Worm (Caenorhabditis elegans) whole organism, L2 larva: Measurements from ENCODE around the gene str-60.

ENCODE experiments used
- C34F6.9 ChIP-seq: fragments of 150-350 bp; optimal IDR thresholded peaks from 2 replicates; lab custom pipeline; 2014; ENCODE audit warnings: missing biosample characterization, missing genetic modification characterization
- F13H6.1 ChIP-seq: sonication (generic microtip); optimal IDR thresholded peaks from 2 replicates; lab custom pipeline; 2016; ENCODE audit warnings: missing genetic modification characterization, missing compliant biosample characterization
- R02D3.7 ChIP-seq: fragments of 150-350 bp; optimal IDR thresholded peaks from 2 replicates; lab custom pipeline; 2014; ENCODE audit warnings: missing biosample characterization, missing genetic modification characterization
- ZK546.5 ChIP-seq: sonication (generic microtip); optimal IDR thresholded peaks from 2 replicates; lab custom pipeline; 2017; ENCODE audit warnings: missing biosample characterization, missing genetic modification characterization
- alr-1 ChIP-seq: fragments of 150-350 bp; optimal IDR thresholded peaks from 2 replicates; lab custom pipeline; 2014; ENCODE audit warnings: missing biosample characterization, missing genetic modification characterization
- aly-2 ChIP-seq: fragments of 150-350 bp; optimal IDR thresholded peaks from 2 replicates; lab custom pipeline; 2014; ENCODE audit warnings: missing biosample characterization, missing genetic modification characterization
- blmp-1 ChIP-seq: sonication (generic microtip); optimal IDR thresholded peaks from 2 replicates; lab custom pipeline; 2017; ENCODE audit warnings: missing genetic modification characterization, mild to moderate bottlenecking, missing compliant biosample characterization, antibody characterized with exemption, moderate library complexity; ENCODE audit not compliant: insufficient read depth
- crh-2 ChIP-seq: sonication (generic microtip); optimal IDR thresholded peaks from 2 replicates; lab custom pipeline; 2017; ENCODE audit warnings: missing biosample characterization, missing genetic modification characterization
- dmd-4 ChIP-seq: sonication (generic microtip); optimal IDR thresholded peaks from 2 replicates; lab custom pipeline; 2017; ENCODE audit warnings: missing biosample characterization, missing genetic modification characterization
- egl-27 ChIP-seq: sonication (generic microtip); optimal IDR thresholded peaks from 3 replicates; lab custom pipeline; 2017; ENCODE audit warnings: missing biosample characterization, missing genetic modification reagents, missing genetic modification characterization
- elt-1 ChIP-seq: fragments of 150-350 bp; optimal IDR thresholded peaks from 2 replicates; lab custom pipeline; 2014; ENCODE audit warnings: missing biosample characterization, missing genetic modification characterization
- elt-3 ChIP-seq: sonication (generic microtip); optimal IDR thresholded peaks from 2 replicates; lab custom pipeline; 2017; ENCODE audit warnings: missing biosample characterization, missing genetic modification characterization
- fos-1 ChIP-seq: fragments of 150-350 bp; optimal IDR thresholded peaks from 2 replicates; lab custom pipeline; 2014; ENCODE audit warnings: missing biosample characterization, missing genetic modification characterization
- gmeb-1 ChIP-seq: fragments of 150-350 bp; optimal IDR thresholded peaks from 2 replicates; lab custom pipeline; 2014; ENCODE audit warnings: missing biosample characterization, missing genetic modification characterization
- lin-13 ChIP-seq: fragments of 150-350 bp; optimal IDR thresholded peaks from 2 replicates; lab custom pipeline; 2014; ENCODE audit warnings: missing biosample characterization, missing genetic modification reagents, missing genetic modification characterization
- lsy-2 ChIP-seq, 2 experiments: fragments of 150-350 bp in 1 of 2; sonication (generic microtip) in 1 of 2; optimal IDR thresholded peaks; 2 replicates each; lab custom pipeline; 2014 to 2017; ENCODE audit warnings: missing biosample characterization in 2 of 2, missing genetic modification characterization in 2 of 2
- mbf-1 ChIP-seq: sonication (generic microtip); optimal IDR thresholded peaks from 2 replicates; lab custom pipeline; 2017; ENCODE audit warnings: missing biosample characterization, missing genetic modification characterization
- nhr-10 ChIP-seq: sonication (generic microtip); optimal IDR thresholded peaks from 2 replicates; lab custom pipeline; 2017; ENCODE audit warnings: missing biosample characterization, missing genetic modification characterization
- nhr-11 ChIP-seq: fragments of 150-350 bp; optimal IDR thresholded peaks from 2 replicates; lab custom pipeline; 2014; ENCODE audit warnings: missing biosample characterization, missing genetic modification characterization
- nhr-12 ChIP-seq: fragments of 150-350 bp; optimal IDR thresholded peaks from 2 replicates; lab custom pipeline; 2014; ENCODE audit warnings: missing biosample characterization, missing genetic modification characterization
- nhr-129 ChIP-seq: fragments of 150-350 bp; optimal IDR thresholded peaks from 2 replicates; lab custom pipeline; 2014; ENCODE audit warnings: missing biosample characterization, missing genetic modification characterization
- nhr-21 ChIP-seq: fragments of 150-350 bp; optimal IDR thresholded peaks from 2 replicates; lab custom pipeline; 2014; ENCODE audit warnings: missing biosample characterization, missing genetic modification characterization
- nhr-237 ChIP-seq: fragments of 150-350 bp; optimal IDR thresholded peaks from 2 replicates; lab custom pipeline; 2014; ENCODE audit warnings: missing biosample characterization, missing genetic modification characterization
- nhr-25 ChIP-seq: fragments of 150-350 bp; sonication (generic microtip); optimal IDR thresholded peaks from 3 replicates; lab custom pipeline; 2014; ENCODE audit warnings: missing biosample characterization, missing genetic modification characterization
- nhr-6 ChIP-seq: fragments of 150-350 bp; optimal IDR thresholded peaks from 2 replicates; lab custom pipeline; 2014; ENCODE audit warnings: missing biosample characterization, missing genetic modification characterization
- nhr-77 ChIP-seq: fragments of 150-350 bp; optimal IDR thresholded peaks from 2 replicates; lab custom pipeline; 2014; ENCODE audit warnings: missing biosample characterization, missing genetic modification characterization
- peb-1 ChIP-seq: fragments of 150-350 bp; optimal IDR thresholded peaks from 2 replicates; lab custom pipeline; 2014; ENCODE audit warnings: missing biosample characterization, missing genetic modification characterization
- sem-4 ChIP-seq: fragments of 150-350 bp; optimal IDR thresholded peaks from 2 replicates; lab custom pipeline; 2014; ENCODE audit warnings: missing biosample characterization, missing genetic modification reagents, missing genetic modification characterization
- skn-1 ChIP-seq: sonication (generic microtip); optimal IDR thresholded peaks from 2 replicates; lab custom pipeline; 2017; ENCODE audit warnings: missing biosample characterization, missing genetic modification characterization
- sma-3 ChIP-seq: sonication (generic microtip); optimal IDR thresholded peaks from 2 replicates; lab custom pipeline; 2016; ENCODE audit warnings: missing genetic modification reagents, missing genetic modification characterization, missing compliant biosample characterization
- sma-9 ChIP-seq, 2 experiments: fragments of 150-350 bp in 1 of 2; sonication (generic microtip) in 1 of 2; optimal IDR thresholded peaks; 2 replicates each; lab custom pipeline; 2014 to 2016; ENCODE audit warnings: missing genetic modification characterization in 2 of 2, mild to moderate bottlenecking in 1 of 2, missing biosample characterization in 1 of 2, missing compliant biosample characterization in 1 of 2, missing genetic modification reagents in 1 of 2, moderate library complexity in 1 of 2
- snpc-4 ChIP-seq: fragments of 150-350 bp; optimal IDR thresholded peaks from 2 replicates; lab custom pipeline; 2014; ENCODE audit warnings: missing biosample characterization, missing genetic modification characterization
- unc-39 ChIP-seq: fragments of 150-350 bp; optimal IDR thresholded peaks from 2 replicates; lab custom pipeline; 2014; ENCODE audit warnings: missing biosample characterization, missing genetic modification characterization
- unc-55 ChIP-seq: fragments of 150-350 bp; sonication (generic microtip); optimal IDR thresholded peaks from 3 replicates; lab custom pipeline; 2014; ENCODE audit warnings: missing biosample characterization, missing genetic modification reagents, missing genetic modification characterization
- unc-62 ChIP-seq: fragments of 150-350 bp; optimal IDR thresholded peaks from 2 replicates; lab custom pipeline; 2014; ENCODE audit warnings: missing biosample characterization, missing genetic modification reagents, missing genetic modification characterization
- zag-1 ChIP-seq: fragments of 150-350 bp; optimal IDR thresholded peaks from 2 replicates; lab custom pipeline; 2014; ENCODE audit warnings: missing biosample characterization, missing genetic modification characterization
- ztf-1 ChIP-seq: fragments of 200-800 bp; sonication (Bioruptor generic); conservative IDR thresholded peaks from 2 replicates; pipeline ENCODE4 v1.3.6; 2022; ENCODE audit warnings: missing genetic modification characterization, missing compliant biosample characterization
- ztf-11 ChIP-seq: sonication (generic microtip); optimal IDR thresholded peaks from 2 replicates; lab custom pipeline; 2017; ENCODE audit warnings: missing biosample characterization, missing genetic modification characterization
- ztf-4 ChIP-seq: fragments of 150-350 bp; optimal IDR thresholded peaks from 2 replicates; lab custom pipeline; 2014; ENCODE audit warnings: missing biosample characterization, missing genetic modification characterization

str-60 gene

DNA sequence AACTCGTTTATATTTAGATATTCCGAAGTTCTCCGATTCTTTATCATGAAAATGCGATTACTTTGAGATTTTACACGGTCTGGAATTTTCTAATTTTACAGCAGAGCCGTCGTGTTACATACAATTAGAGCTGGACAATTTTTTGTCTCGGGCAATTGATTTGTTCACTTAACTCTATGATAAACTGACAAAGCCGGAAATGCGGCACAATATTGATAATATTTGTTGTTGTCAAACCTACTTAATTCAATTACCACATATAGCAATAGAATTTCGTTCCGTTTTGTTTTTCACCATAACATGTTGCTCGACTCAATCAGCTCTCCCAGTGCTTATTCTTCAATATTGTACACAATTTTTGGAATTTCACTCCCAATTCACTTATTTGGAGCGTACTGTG is 34.8 kb upstream of the str-60 start, which contains the start of gene srh-299:
TSS of gene srh-299 (plus strand) at position 301 of the 400 bp plus-strand sequence.
- TF ChIP-seq unc-39 (tag; lab: Kevin White, UChicago) (no peak), F13H6.1 (tag; lab: Kevin White, UChicago) (no peak), nhr-237 (no peak), snpc-4 (tag; lab: Kevin White, UChicago) (no peak), sma-9 (GFP tag; optimal IDR thresholded peaks at IDR 0.05; lab: Kevin White, UChicago) (no peak), sma-9 (tag; optimal IDR thresholded peaks at IDR 0.05; lab: Kevin White, UChicago) (no peak), alr-1 (no peak), dmd-4 (tag; lab: Kevin White, UChicago) (no peak), nhr-10 (no peak), gmeb-1 (no peak), C34F6.9 (tag; lab: Kevin White, UChicago) (no peak), R02D3.7 (no peak), nhr-21 (tag; lab: Kevin White, UChicago) (no peak), lin-13 (no peak), ztf-11 (tag; lab: Kevin White, UChicago) (no peak), nhr-6 (tag; lab: Kevin White, UChicago) (no peak), nhr-12 (tag; lab: Kevin White, UChicago) (no peak), lsy-2 (tag; optimal IDR thresholded peaks at IDR 0.05; lab: Kevin White, UChicago) (no peak)

DNA sequence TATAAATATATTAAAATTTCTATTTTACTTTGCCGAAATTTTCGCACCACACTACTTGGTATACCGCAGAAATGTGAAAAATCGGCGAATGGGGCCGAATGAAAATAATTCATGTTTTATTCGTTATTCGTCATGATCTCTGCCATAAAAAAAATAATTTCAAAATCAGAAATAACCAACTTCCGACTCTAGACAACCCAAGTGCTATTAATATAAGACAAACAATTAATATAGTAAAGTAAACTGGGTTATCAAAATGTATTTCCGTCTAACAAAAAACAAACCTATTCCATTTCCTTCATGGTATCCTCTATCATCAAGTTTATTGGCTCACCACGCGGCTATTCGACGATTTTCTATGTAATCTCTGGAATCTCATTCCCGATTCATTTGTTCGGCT is 32.0 kb upstream of the str-60 start, which contains the start of gene srh-293:
TSS of gene srh-293 (plus strand) at position 301 of the 400 bp plus-strand sequence.
- TF ChIP-seq blmp-1 (no peak), sem-4 (tag; lab: Kevin White, UChicago) (no peak), egl-27 (tag; lab: Kevin White, UChicago) (no peak), ztf-4 (tag; lab: Kevin White, UChicago) (no peak), aly-2 (no peak), ztf-1 (GFP tag; lab: Robert Waterston, UW) (no peak), unc-62 (no peak), nhr-10 (no peak), gmeb-1 (no peak), ZK546.5 (tag; lab: Kevin White, UChicago) (no peak), zag-1 (tag; lab: Kevin White, UChicago) (no peak)

DNA sequence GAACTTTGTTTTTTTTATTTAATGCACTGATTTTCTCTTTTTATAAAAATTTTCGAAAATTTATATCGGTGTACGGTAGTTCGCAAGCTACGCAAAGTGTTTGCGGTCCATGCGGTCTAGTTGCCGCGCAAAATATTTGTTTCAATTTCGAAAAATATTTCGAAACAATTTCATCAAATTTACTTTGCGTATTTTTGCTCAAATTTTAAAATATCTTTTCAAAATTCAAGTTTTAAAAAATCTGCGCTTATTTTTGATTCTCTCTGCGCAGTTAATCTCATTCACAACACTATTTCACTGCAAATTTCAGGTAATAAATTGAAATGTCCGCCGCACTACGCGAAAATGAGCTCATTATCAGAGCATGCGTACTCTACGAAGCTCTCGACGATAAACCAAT is 30.4 kb upstream of the str-60 start, which contains the start of gene fbxa-197:
TSS of gene fbxa-197 (plus strand) at position 301 of the 400 bp plus-strand sequence.
- no peak for TF ChIP-seq lin-13
- TF ChIP-seq ztf-4 (tag; lab: Kevin White, UChicago) = no peak
- TF ChIP-seq ztf-1 (GFP tag; lab: Robert Waterston, UW) = no peak
- TF ChIP-seq nhr-12 (tag; lab: Kevin White, UChicago) = no peak
- TF ChIP-seq sma-3 (GFP tag; lab: Kevin White, UChicago) = no peak
- TF ChIP-seq nhr-21 (tag; lab: Kevin White, UChicago) = no peak
- TF ChIP-seq nhr-237 = no peak
- no peak for TF ChIP-seq C34F6.9 (tag; lab: Kevin White, UChicago)
- no peak for TF ChIP-seq unc-55 (GFP tag; lab: Kevin White, UChicago)
- TF ChIP-seq sma-9 (GFP tag; optimal IDR thresholded peaks at IDR 0.05; lab: Kevin White, UChicago) = no peak
- no peak for TF ChIP-seq sma-9 (tag; optimal IDR thresholded peaks at IDR 0.05; lab: Kevin White, UChicago)
- TF ChIP-seq nhr-10 = no peak
- no peak for TF ChIP-seq peb-1 (tag; lab: Kevin White, UChicago)
- no peak for TF ChIP-seq crh-2 (tag; lab: Kevin White, UChicago)
- no peak for TF ChIP-seq F13H6.1 (tag; lab: Kevin White, UChicago)
- TF ChIP-seq egl-27 (tag; lab: Kevin White, UChicago) = no peak
- no peak for TF ChIP-seq elt-1
- no peak for TF ChIP-seq alr-1
- no peak for TF ChIP-seq skn-1 (tag; lab: Kevin White, UChicago)

DNA sequence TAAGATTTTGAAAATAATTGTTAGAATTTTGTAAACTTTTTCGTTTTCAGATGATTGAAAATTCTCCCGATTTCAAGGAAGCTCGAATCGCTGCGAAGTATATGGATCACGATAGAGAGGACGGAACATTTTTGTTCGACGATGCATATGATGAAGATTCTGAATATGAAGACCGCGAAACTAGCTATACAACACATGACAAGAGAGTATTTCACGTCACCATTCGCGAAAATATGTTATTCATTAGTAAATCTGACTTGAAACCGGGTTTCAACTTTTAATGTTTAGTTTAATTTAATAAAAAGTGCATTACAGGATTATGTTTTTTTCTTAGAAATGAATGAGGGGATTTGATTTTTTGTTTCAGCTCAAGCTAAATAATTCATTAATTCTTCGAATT is 27.4 kb upstream of the str-60 start, which contains the start of gene str-57:
TSS of gene str-57 (plus strand) at position 301 of the 400 bp plus-strand sequence.
- TF ChIP-seq aly-2 = no peak
- TF ChIP-seq nhr-129 (tag; lab: Kevin White, UChicago) = no peak
- no peak for TF ChIP-seq nhr-12 (tag; lab: Kevin White, UChicago)
- TF ChIP-seq nhr-21 (tag; lab: Kevin White, UChicago) = no peak
- TF ChIP-seq nhr-6 (tag; lab: Kevin White, UChicago) = no peak
- TF ChIP-seq fos-1 (tag; lab: Kevin White, UChicago) = no peak
- TF ChIP-seq skn-1 (tag; lab: Kevin White, UChicago) = no peak
- no peak for TF ChIP-seq unc-39 (tag; lab: Kevin White, UChicago)
- TF ChIP-seq elt-3 = no peak
- no peak for TF ChIP-seq F13H6.1 (tag; lab: Kevin White, UChicago)
- no peak for TF ChIP-seq nhr-11 (tag; lab: Kevin White, UChicago)
- no peak for TF ChIP-seq nhr-77
- TF ChIP-seq nhr-25 (tag; lab: Kevin White, UChicago) = no peak
- TF ChIP-seq snpc-4 (tag; lab: Kevin White, UChicago) = no peak
- TF ChIP-seq mbf-1 (tag; lab: Kevin White, UChicago) = no peak
- no peak for TF ChIP-seq C34F6.9 (tag; lab: Kevin White, UChicago)
- TF ChIP-seq gmeb-1 = no peak
- TF ChIP-seq, all 48 proteins: peak for 0
